Worm (Caenorhabditis elegans) whole organism, young adult: ENCODE results near the gene F59A7.14.

Experiments used
- B0035.1 ChIP-seq: sonication (generic microtip); optimal IDR thresholded peaks from 2 replicates; lab custom pipeline; 2016; ENCODE audit warnings: missing genetic modification characterization, mild to moderate bottlenecking, missing compliant biosample characterization, missing genotype, missing genetic modification reagents
- F23B12.7 ChIP-seq: sonication (generic microtip); optimal IDR thresholded peaks from 2 replicates; lab custom pipeline; 2017; ENCODE audit warnings: missing genetic modification characterization, mild to moderate bottlenecking, missing compliant biosample characterization, antibody characterized with exemption, moderate library complexity; ENCODE audit not compliant: insufficient read depth
- F33H1.4 ChIP-seq: fragments of 200-800 bp; sonication (Bioruptor generic); IDR thresholded peaks from 2 replicates; pipeline ENCODE4 v1.3.6; 2022; ENCODE audit warnings: missing genetic modification reagents, missing genetic modification characterization, missing compliant biosample characterization
- F52B5.7 ChIP-seq: sonication (generic microtip); optimal IDR thresholded peaks from 2 replicates; lab custom pipeline; 2016; ENCODE audit warnings: mild to moderate bottlenecking, missing genetic modification characterization, missing compliant biosample characterization
- T07F8.4 ChIP-seq: sonication (generic microtip); optimal IDR thresholded peaks from 2 replicates; lab custom pipeline; 2016; ENCODE audit warnings: mild to moderate bottlenecking, missing genetic modification characterization, moderate library complexity, missing compliant biosample characterization
- Y53F4B.3 ChIP-seq: fragments of 200-800 bp; sonication (Bioruptor generic); IDR thresholded peaks from 2 replicates; pipeline ENCODE4 v1.3.6; 2022; ENCODE audit warnings: missing genetic modification reagents, missing genetic modification characterization, missing compliant biosample characterization
- akir-1 ChIP-seq: fragments of 200-800 bp; sonication (Bioruptor generic); optimal IDR thresholded peaks from 2 replicates; lab custom pipeline; 2018; ENCODE audit warnings: mild to moderate bottlenecking, missing genetic modification characterization, moderate library complexity, missing compliant biosample characterization
- aptf-2 ChIP-seq: fragments of 200-800 bp; sonication (Bioruptor generic); conservative IDR thresholded peaks from 2 replicates; pipeline ENCODE4 v1.3.6; 2022; ENCODE audit warnings: missing genetic modification reagents, missing genetic modification characterization, missing compliant biosample characterization
- aptf-3 ChIP-seq: fragments of 200-800 bp; sonication (Bioruptor generic); IDR thresholded peaks from 2 replicates; pipeline ENCODE4 v1.3.6; 2022; ENCODE audit warnings: missing genetic modification characterization, missing compliant biosample characterization
- atf-7 ChIP-seq: sonication (generic microtip); optimal IDR thresholded peaks from 2 replicates; lab custom pipeline; 2017; ENCODE audit warnings: mild to moderate bottlenecking, missing genetic modification characterization, missing compliant biosample characterization
- attf-3 ChIP-seq: fragments of 200-800 bp; sonication (Bioruptor generic); conservative IDR thresholded peaks from 2 replicates; pipeline ENCODE4 v1.3.6; 2022; ENCODE audit warnings: missing genetic modification reagents, missing genetic modification characterization, missing compliant biosample characterization
- bed-1 ChIP-seq: fragments of 200-800 bp; sonication (Bioruptor generic); IDR thresholded peaks from 2 replicates; pipeline ENCODE4 v1.3.6; 2022; ENCODE audit warnings: missing genetic modification reagents, missing genetic modification characterization, missing compliant biosample characterization
- bed-2 ChIP-seq: fragments of 200-800 bp; sonication (Bioruptor generic); IDR thresholded peaks from 2 replicates; pipeline ENCODE4 v1.3.6; 2022; ENCODE audit warnings: missing genetic modification reagents, missing genetic modification characterization, missing compliant biosample characterization
- ccch-3 ChIP-seq: fragments of 200-800 bp; sonication (Bioruptor generic); optimal IDR thresholded peaks from 2 replicates; lab custom pipeline; 2018; ENCODE audit warnings: mild to moderate bottlenecking, missing genetic modification characterization, missing compliant biosample characterization
- cebp-1 ChIP-seq, 2 experiments: fragments of 200-800 bp in 1 of 2; sonication (Bioruptor generic) in 1 of 2; sonication (generic microtip) in 1 of 2; IDR thresholded peaks in 1 of 2; optimal IDR thresholded peaks in 1 of 2; 2 replicates each; pipeline versions ENCODE4 v1.3.6 to Lab custom; 2017 to 2022; ENCODE audit warnings: missing compliant biosample characterization in 2 of 2, missing genetic modification characterization in 2 of 2, mild to moderate bottlenecking in 1 of 2, missing genetic modification reagents in 1 of 2, moderate library complexity in 1 of 2
- ceh-40 ChIP-seq: fragments of 200-800 bp; sonication (Bioruptor generic); IDR thresholded peaks from 2 replicates; pipeline ENCODE4 v1.3.6; 2022; ENCODE audit warnings: missing genetic modification characterization, missing compliant biosample characterization
- die-1 ChIP-seq: sonication (generic microtip); optimal IDR thresholded peaks from 2 replicates; lab custom pipeline; 2016; ENCODE audit warnings: missing genotype, mild to moderate bottlenecking, missing genetic modification characterization, missing compliant biosample characterization
- egl-18 ChIP-seq: fragments of 200-800 bp; sonication (Bioruptor generic); IDR thresholded peaks from 2 replicates; pipeline ENCODE4 v1.3.6; 2022; ENCODE audit warnings: missing genetic modification reagents, missing genetic modification characterization, missing compliant biosample characterization
- egl-44 ChIP-seq: fragments of 200-800 bp; sonication (Bioruptor generic); IDR thresholded peaks from 2 replicates; pipeline ENCODE4 v1.3.6; 2022; ENCODE audit warnings: missing genetic modification reagents, missing genetic modification characterization, missing compliant biosample characterization
- egrh-3 ChIP-seq: fragments of 200-800 bp; sonication (Bioruptor generic); IDR thresholded peaks from 2 replicates; pipeline ENCODE4 v1.3.6; 2022; ENCODE audit warnings: missing genetic modification reagents, missing genetic modification characterization, missing compliant biosample characterization
- ekl-4 ChIP-seq: fragments of 200-800 bp; sonication (Bioruptor generic); IDR thresholded peaks from 2 replicates; pipeline ENCODE4 v1.3.6; 2022; ENCODE audit warnings: missing genetic modification reagents, missing genetic modification characterization, missing compliant biosample characterization
- him-1 ChIP-seq: sonication (generic microtip); optimal IDR thresholded peaks from 2 replicates; lab custom pipeline; 2016; ENCODE audit warnings: missing genotype, missing genetic modification reagents, missing genetic modification characterization, missing compliant biosample characterization
- hsf-1 ChIP-seq: fragments of 200-800 bp; sonication (Bioruptor generic); IDR thresholded peaks from 2 replicates; pipeline ENCODE4 v1.3.6; 2022; ENCODE audit warnings: missing genetic modification reagents, missing genetic modification characterization, missing compliant biosample characterization
- let-526 ChIP-seq: fragments of 200-800 bp; sonication (Bioruptor generic); IDR thresholded peaks from 2 replicates; pipeline ENCODE4 v1.3.6; 2022; ENCODE audit warnings: missing genetic modification reagents, missing genetic modification characterization, missing compliant biosample characterization
- lin-26 ChIP-seq: fragments of 200-800 bp; sonication (Bioruptor generic); IDR thresholded peaks from 2 replicates; pipeline ENCODE4 v1.3.6; 2022; ENCODE audit warnings: missing genetic modification reagents, missing genetic modification characterization, missing compliant biosample characterization
- madf-3 ChIP-seq: fragments of 200-800 bp; sonication (Bioruptor generic); IDR thresholded peaks from 2 replicates; pipeline ENCODE4 v1.3.6; 2022; ENCODE audit warnings: missing genetic modification reagents, missing genetic modification characterization, missing compliant biosample characterization
- mel-28 ChIP-seq: sonication (generic microtip); optimal IDR thresholded peaks from 2 replicates; lab custom pipeline; 2016; ENCODE audit warnings: borderline replicate concordance, mild to moderate bottlenecking, missing genetic modification characterization, missing compliant biosample characterization
- mxl-1 ChIP-seq: sonication (generic microtip); optimal IDR thresholded peaks from 2 replicates; lab custom pipeline; 2016; ENCODE audit warnings: missing genetic modification characterization, missing compliant biosample characterization
- nfya-1 ChIP-seq: sonication (generic microtip); optimal IDR thresholded peaks from 2 replicates; lab custom pipeline; 2017; ENCODE audit warnings: antibody characterized with exemption, missing compliant biosample characterization, missing genetic modification characterization, borderline replicate concordance; ENCODE audit not compliant: insufficient read depth
- nhr-80 ChIP-seq: sonication (generic microtip); optimal IDR thresholded peaks from 2 replicates; lab custom pipeline; 2016; ENCODE audit warnings: missing genetic modification characterization, missing compliant biosample characterization
- sea-2 ChIP-seq: fragments of 200-800 bp; sonication (Bioruptor generic); IDR thresholded peaks from 2 replicates; pipeline ENCODE4 v1.3.6; 2022; ENCODE audit warnings: missing genetic modification characterization, missing compliant biosample characterization
- snpc-3.4 ChIP-seq: sonication (generic microtip); optimal IDR thresholded peaks from 2 replicates; lab custom pipeline; 2017; ENCODE audit warnings: missing genetic modification characterization, mild to moderate bottlenecking, missing compliant biosample characterization, antibody characterized with exemption, moderate library complexity, missing genotype, missing genetic modification reagents
- sptf-2 ChIP-seq: fragments of 200-800 bp; sonication (Bioruptor generic); optimal IDR thresholded peaks from 2 replicates; lab custom pipeline; 2018; ENCODE audit warnings: mild to moderate bottlenecking, missing genetic modification characterization, missing compliant biosample characterization
- tlf-1 ChIP-seq: fragments of 200-800 bp; sonication (Bioruptor generic); optimal IDR thresholded peaks from 2 replicates; lab custom pipeline; 2018; ENCODE audit warnings: mild to moderate bottlenecking, missing genetic modification characterization, missing compliant biosample characterization
- xnd-1 ChIP-seq: sonication (generic microtip); optimal IDR thresholded peaks from 2 replicates; lab custom pipeline; 2016; ENCODE audit warnings: missing genotype, missing genetic modification reagents, missing genetic modification characterization, missing compliant biosample characterization
- zfh-2 ChIP-seq: fragments of 200-800 bp; sonication (Bioruptor generic); conservative IDR thresholded peaks from 2 replicates; pipeline ENCODE4 v1.3.6; 2022; ENCODE audit warnings: missing genetic modification reagents, missing genetic modification characterization, missing compliant biosample characterization
- zim-3 ChIP-seq: sonication (generic microtip); optimal IDR thresholded peaks from 2 replicates; lab custom pipeline; 2017; ENCODE audit warnings: mild to moderate bottlenecking, missing genetic modification characterization, moderate library complexity, missing compliant biosample characterization
- ztf-25 ChIP-seq: fragments of 200-800 bp; sonication (Bioruptor generic); IDR thresholded peaks from 2 replicates; pipeline ENCODE4 v1.3.6; 2022; ENCODE audit warnings: missing genetic modification reagents, missing genetic modification characterization, missing compliant biosample characterization
- ztf-3 ChIP-seq: fragments of 200-800 bp; sonication (Bioruptor generic); optimal IDR thresholded peaks from 2 replicates; lab custom pipeline; 2018; ENCODE audit warnings: mild to moderate bottlenecking, missing genetic modification characterization, missing compliant biosample characterization

The F59A7.14 gene

DNA sequence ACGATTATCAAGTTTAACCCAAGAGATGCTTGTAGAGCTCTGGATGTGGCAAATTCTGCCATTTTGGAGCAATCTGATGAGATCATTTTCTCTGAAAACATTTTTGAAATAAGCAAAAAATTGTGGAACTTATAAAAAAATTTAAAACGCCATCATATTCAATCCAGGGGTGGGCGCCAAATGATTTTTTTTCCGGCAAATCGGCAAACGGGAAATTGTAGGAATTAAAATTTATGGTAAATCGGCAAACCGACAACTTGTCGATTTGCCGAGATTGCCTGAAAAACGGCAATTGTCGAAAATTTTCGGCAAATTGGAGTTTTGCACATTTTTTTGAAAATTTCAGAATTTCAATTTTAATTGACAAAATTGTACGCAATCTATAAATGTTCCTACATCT lies 16.8 kb downstream of the F59A7.14 start, which contains the start of gene srab-23:
TSS of gene srab-23 (minus strand) at position 101 of the 400 bp plus-strand sequence.
- TF ChIP-seq aptf-3 (GFP tag; lab: Robert Waterston, UW) (no peak), F33H1.4 (GFP tag; lab: Robert Waterston, UW) (no peak), egl-44 (GFP tag; lab: Robert Waterston, UW) (no peak), sptf-2 (GFP tag; lab: Kevin White, UChicago) (no peak), Y53F4B.3 (GFP tag; lab: Robert Waterston, UW) (no peak), sea-2 (no peak), bed-1 (GFP tag; lab: Robert Waterston, UW) (no peak), let-526 (GFP tag; lab: Robert Waterston, UW) (no peak), him-1 (tag; lab: Kevin White, UChicago) (no peak), attf-3 (GFP tag; lab: Robert Waterston, UW) (no peak), atf-7 (tag; lab: Kevin White, UChicago) (no peak), F52B5.7 (no peak)

DNA sequence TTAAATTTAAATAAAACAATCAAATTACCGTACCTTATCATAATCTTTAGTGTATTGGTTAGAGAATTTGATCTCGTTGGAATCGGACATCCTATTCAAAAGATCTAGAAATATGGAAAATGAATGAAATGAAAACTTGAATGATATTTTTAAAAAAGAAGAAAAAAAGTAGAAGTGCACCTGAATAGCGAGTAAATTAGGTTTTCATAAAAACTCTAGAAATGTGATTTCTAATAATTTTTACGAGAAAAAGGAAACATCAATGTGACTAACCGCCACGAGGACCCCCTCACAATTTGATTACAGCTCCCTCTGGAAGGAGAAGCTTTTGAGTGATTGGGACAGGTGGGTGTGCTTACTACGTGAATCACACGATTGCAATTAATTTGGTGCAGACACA lies 27.2 kb downstream of the F59A7.14 start, which contains the start of gene Y40B10A.5:
TSS of gene Y40B10A.5 (minus strand) at position 101 of the 400 bp plus-strand sequence.
- no peak for TF ChIP-seq ceh-40
- no peak for TF ChIP-seq T07F8.4

DNA sequence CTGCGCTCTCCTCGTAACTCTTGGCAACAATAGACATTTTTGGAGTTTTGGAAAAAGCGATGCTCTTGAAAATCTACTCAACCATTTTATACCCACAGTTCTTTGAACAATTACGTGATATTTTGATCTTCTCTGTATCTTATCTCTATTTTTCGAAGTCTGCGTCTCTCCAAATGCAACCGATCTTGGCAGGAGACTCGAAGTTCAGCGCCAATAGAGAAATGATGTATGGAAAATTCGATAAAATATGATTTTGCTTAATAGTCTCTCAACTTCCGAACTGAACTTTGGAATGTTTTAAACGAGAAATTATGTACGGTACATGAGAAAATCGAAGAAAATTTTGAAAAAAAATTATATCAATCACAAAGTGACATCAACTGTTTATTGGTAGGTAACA lies 31.3 kb downstream of the F59A7.14 start, which contains the start of gene comt-4:
TSS of gene comt-4 (minus strand) at position 50 of the 400 bp plus-strand sequence.
- no peak for TF ChIP-seq cebp-1 (GFP tag; IDR thresholded peaks at IDR 0.05; lab: Robert Waterston, UW)
- no peak for TF ChIP-seq cebp-1 (tag; optimal IDR thresholded peaks at IDR 0.05; lab: Kevin White, UChicago)
- TF ChIP-seq sptf-2 (GFP tag; lab: Kevin White, UChicago) = no peak
- TF ChIP-seq aptf-2 (GFP tag; lab: Robert Waterston, UW) = no peak
- TF ChIP-seq xnd-1 (tag; lab: Kevin White, UChicago) = no peak
- peak; percentile 31 for TF ChIP-seq nhr-80
- TF ChIP-seq F33H1.4 (GFP tag; lab: Robert Waterston, UW) = no peak
- no peak for TF ChIP-seq ceh-40

DNA sequence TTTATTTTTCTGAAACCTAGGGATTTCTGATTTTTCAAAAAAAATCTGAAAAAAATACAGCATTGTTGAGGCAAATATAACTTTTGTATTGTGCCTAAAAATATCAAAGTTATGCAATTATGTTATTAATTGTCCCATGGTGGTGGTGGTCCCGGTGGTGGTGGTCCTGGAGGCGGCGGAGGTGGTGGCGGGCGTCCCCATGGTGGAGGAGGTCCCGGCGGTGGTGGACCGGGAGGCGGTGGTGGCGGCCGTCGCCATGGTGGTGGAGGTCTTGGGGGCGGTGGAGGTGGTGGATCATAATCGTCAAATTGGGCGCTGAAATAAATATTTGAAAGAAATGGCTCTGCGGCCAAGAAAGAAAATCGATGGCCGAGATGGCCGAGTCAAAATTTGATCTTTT lies 32.0 kb downstream of the F59A7.14 start:
- TF ChIP-seq egl-18 (GFP tag; lab: Robert Waterston, UW) (0 out of 2 replicates have a peak, but pooled peaks have one; percentile 28), hsf-1 (GFP tag; lab: Robert Waterston, UW) (0 out of 2 replicates have a peak, but pooled peaks have one; percentile 8), egrh-3 (GFP tag; lab: Robert Waterston, UW) (peak; percentile 97), mxl-1 (tag; lab: Kevin White, UChicago) (no peak), lin-26 (GFP tag; lab: Robert Waterston, UW) (0 out of 2 replicates have a peak, but pooled peaks have one; percentile 48), madf-3 (GFP tag; lab: Robert Waterston, UW) (0 out of 2 replicates have a peak, but pooled peaks have one; percentile 38), zfh-2 (GFP tag; lab: Robert Waterston, UW) (peak; percentile 93), B0035.1 (tag; lab: Kevin White, UChicago) (no peak)

DNA sequence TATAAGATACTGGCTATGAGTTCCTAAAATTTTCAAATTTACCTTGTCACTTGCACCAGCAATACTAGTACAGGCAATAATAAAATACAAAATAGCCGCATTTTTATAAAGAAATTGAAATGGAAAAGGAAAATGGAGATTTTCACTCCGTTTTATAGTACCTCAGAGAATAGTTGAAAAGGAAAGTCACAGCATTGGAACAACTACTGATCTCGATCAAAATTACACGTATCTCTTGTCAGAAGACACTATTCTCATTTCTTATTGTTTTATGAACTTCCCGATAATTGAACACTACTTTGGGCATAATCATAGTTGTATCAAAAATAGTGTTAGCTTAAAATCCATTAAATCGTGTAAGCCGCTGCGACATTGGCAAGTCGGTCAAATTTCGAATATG lies 32.7 kb downstream of the F59A7.14 start, which contains the start of gene Y40B10A.11:
TSS of gene Y40B10A.11 (minus strand) at position 101 of the 400 bp plus-strand sequence.
- TF ChIP-seq F23B12.7 (tag; lab: Kevin White, UChicago) = no peak
- TF ChIP-seq snpc-3.4 = no peak
- no peak for TF ChIP-seq F33H1.4 (GFP tag; lab: Robert Waterston, UW)
- TF ChIP-seq ccch-3 (GFP tag; lab: Kevin White, UChicago) = no peak
- no peak for TF ChIP-seq F52B5.7
- TF ChIP-seq zim-3 (tag; lab: Kevin White, UChicago) = no peak
- no peak for TF ChIP-seq mel-28 (tag; lab: Kevin White, UChicago)
- no peak for TF ChIP-seq sptf-2 (GFP tag; lab: Kevin White, UChicago)
- TF ChIP-seq nfya-1 (tag; lab: Kevin White, UChicago) = no peak
- no peak for TF ChIP-seq ekl-4 (GFP tag; lab: Robert Waterston, UW)
- TF ChIP-seq akir-1 (GFP tag; lab: Kevin White, UChicago) = no peak
- no peak for TF ChIP-seq tlf-1 (GFP tag; lab: Kevin White, UChicago)
- TF ChIP-seq bed-2 = no peak
- no peak for TF ChIP-seq die-1 (tag; lab: Kevin White, UChicago)
- no peak for TF ChIP-seq ztf-3 (GFP tag; lab: Kevin White, UChicago)
- no peak for TF ChIP-seq ztf-25 (GFP tag; lab: Robert Waterston, UW)
